Worm (Caenorhabditis elegans): ENCODE results near the gene F46B3.8.

DNA sequence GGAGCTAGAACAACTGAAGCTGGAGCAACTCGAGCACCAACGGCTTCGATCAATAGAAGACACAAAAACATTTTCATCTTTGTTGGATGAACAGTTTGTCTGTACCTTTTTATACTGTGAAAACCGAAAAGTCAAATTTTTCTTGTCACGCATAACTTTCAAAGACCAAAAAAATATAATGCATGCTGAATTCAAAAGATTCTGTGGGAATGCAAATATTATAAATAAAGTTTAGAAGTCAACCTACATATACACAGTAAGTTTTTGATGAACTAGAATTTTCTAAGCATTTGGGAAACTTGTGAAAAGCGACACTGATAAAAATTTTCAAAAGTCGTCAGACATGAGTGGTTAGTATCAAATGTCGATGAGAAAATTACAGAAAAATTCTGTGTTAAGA is 10.7 kb upstream of the F46B3.8 start, which contains the start of gene F46B3.15:
- TF ChIP-seq hlh-8 (tag; optimal IDR thresholded peaks at IDR 0.05) (no peak), ceh-30 (tag; optimal IDR thresholded peaks at IDR 0.05) (no peak), dmd-4 (tag; optimal IDR thresholded peaks at IDR 0.05; ENCODE audit: borderline replicate concordance) (no peak), tbx-2 (tag; optimal IDR thresholded peaks at IDR 0.05) (no peak), ets-4 (tag; optimal IDR thresholded peaks at IDR 0.05) (no peak), dve-1 (tag; optimal IDR thresholded peaks at IDR 0.05) (no peak), pha-4 (tag; optimal IDR thresholded peaks at IDR 0.05) (no peak), fkh-10 (GFP tag; optimal IDR thresholded peaks at IDR 0.05) (no peak)
